Worm (Caenorhabditis elegans) whole organism, L3 larva: ENCODE measurements around the gene twk-32.

ENCODE experiments used
- ceh-16 ChIP-seq: sonication (generic microtip); optimal IDR thresholded peaks from 2 replicates; lab custom pipeline; 2017; ENCODE audit warnings: missing biosample characterization, missing genetic modification characterization
- daf-12 ChIP-seq: fragments of 150-350 bp; optimal IDR thresholded peaks from 2 replicates; lab custom pipeline; 2014; ENCODE audit warnings: missing biosample characterization, missing genetic modification reagents, missing genetic modification characterization
- egl-27 ChIP-seq: sonication (generic microtip); optimal IDR thresholded peaks from 4 replicates; lab custom pipeline; 2017; ENCODE audit warnings: missing biosample characterization, missing genetic modification reagents, missing genetic modification characterization
- elt-2 ChIP-seq: sonication (generic microtip); optimal IDR thresholded peaks from 2 replicates; lab custom pipeline; 2016; ENCODE audit warnings: missing genetic modification reagents, mild to moderate bottlenecking, missing genetic modification characterization, missing compliant biosample characterization
- fos-1 ChIP-seq: fragments of 150-350 bp; optimal IDR thresholded peaks from 2 replicates; lab custom pipeline; 2014; ENCODE audit warnings: missing biosample characterization, missing genetic modification characterization
- jun-1 ChIP-seq: fragments of 150-350 bp; optimal IDR thresholded peaks from 2 replicates; lab custom pipeline; 2014; ENCODE audit warnings: missing biosample characterization, missing genetic modification reagents, missing genetic modification characterization
- lin-15B ChIP-seq: fragments of 150-350 bp; optimal IDR thresholded peaks from 2 replicates; lab custom pipeline; 2014; ENCODE audit warnings: missing biosample characterization, missing genetic modification characterization
- pqm-1 ChIP-seq: fragments of 150-350 bp; optimal IDR thresholded peaks from 2 replicates; lab custom pipeline; 2017; ENCODE audit warnings: missing biosample characterization, missing genetic modification characterization, inconsistent platforms
- sea-2 ChIP-seq: fragments of 150-350 bp; sonication (generic microtip); optimal IDR thresholded peaks from 4 replicates; lab custom pipeline; 2014; ENCODE audit warnings: missing biosample characterization, missing genetic modification reagents, missing genetic modification characterization
- snpc-4 ChIP-seq: fragments of 150-350 bp; optimal IDR thresholded peaks from 2 replicates; lab custom pipeline; 2014; ENCODE audit warnings: missing biosample characterization, missing genetic modification characterization
- unc-62 ChIP-seq: fragments of 150-350 bp; sonication (generic microtip); optimal IDR thresholded peaks from 4 replicates; lab custom pipeline; 2014; ENCODE audit warnings: missing biosample characterization, missing genetic modification reagents, missing genetic modification characterization
- zag-1 ChIP-seq: fragments of 150-350 bp; optimal IDR thresholded peaks from 2 replicates; lab custom pipeline; 2014; ENCODE audit warnings: missing biosample characterization, missing genetic modification characterization

- TF ChIP-seq zag-1: no peak
- TF ChIP-seq ceh-16 (tag; lab: Kevin White, UChicago): no peak
- no peak for TF ChIP-seq lin-15B (tag; lab: Kevin White, UChicago)
- no peak for TF ChIP-seq pqm-1 (tag; lab: Kevin White, UChicago)
- TF ChIP-seq daf-12 (tag; lab: Kevin White, UChicago): no peak
- no peak for TF ChIP-seq unc-62 (GFP tag; lab: Kevin White, UChicago)
- no peak for TF ChIP-seq elt-2 (tag; lab: Kevin White, UChicago)
- no peak for TF ChIP-seq jun-1 (tag; lab: Kevin White, UChicago)
- TF ChIP-seq sea-2: no peak
- TF ChIP-seq snpc-4 (tag; lab: Kevin White, UChicago): no peak
- no peak for TF ChIP-seq egl-27 (tag; lab: Kevin White, UChicago)
- no peak for TF ChIP-seq fos-1 (tag; lab: Kevin White, UChicago)
These were observed 47.8 kb upstream of the twk-32 start, which contains the start of gene F35E12.10 for ce11 chrV:13748658-13749057.
